Worm (Caenorhabditis elegans) whole organism, L4/young adult: ENCODE measurements around the gene K04A8.19.
"Not testable (repeated sequence)": the region's sequence is repeated elsewhere in the genome, so short reads cannot be mapped to it uniquely, and the experiment has no call there.

ENCODE experiments used
- W03F9.2 ChIP-seq: fragments of 150-350 bp; optimal IDR thresholded peaks from 2 replicates; lab custom pipeline; 2014; ENCODE audit warnings: missing biosample characterization, missing genetic modification characterization
- dao-5 ChIP-seq: sonication (generic microtip); optimal IDR thresholded peaks from 2 replicates; lab custom pipeline; 2016; ENCODE audit warnings: missing genotype, missing genetic modification characterization, moderate library complexity, missing compliant biosample characterization
- him-1 ChIP-seq: sonication (generic microtip); optimal IDR thresholded peaks from 2 replicates; lab custom pipeline; 2016; ENCODE audit warnings: missing genotype, missing genetic modification reagents, missing genetic modification characterization, missing compliant biosample characterization

Gene K04A8.19

DNA sequence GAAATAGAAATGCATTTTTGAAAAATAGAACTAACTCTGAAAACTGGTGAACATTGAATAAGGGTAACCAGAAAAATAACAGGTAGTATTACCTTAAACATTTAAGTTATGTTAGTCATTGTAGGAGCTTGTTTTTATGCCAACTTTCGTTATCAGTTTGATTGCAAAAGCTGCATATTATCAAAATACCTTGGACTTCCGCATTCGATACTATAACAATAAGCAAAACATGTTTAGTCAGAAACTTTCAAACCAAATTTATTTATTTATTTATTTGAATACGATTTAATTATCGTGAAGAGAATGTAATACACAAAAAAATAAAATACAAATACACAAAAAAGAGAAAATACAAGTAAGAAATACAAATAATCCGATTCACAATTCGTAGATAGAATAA, at the start of gene K04A8.19:
Gene K04A8.19 (minus strand): TSS at position 101 of the 400 bp plus-strand sequence.
- TF ChIP-seq dao-5 (tag; lab: Kevin White, UChicago), result no peak
- no peak for TF ChIP-seq him-1 (tag; lab: Kevin White, UChicago)
- TF ChIP-seq W03F9.2 (tag; lab: Kevin White, UChicago), result no peak

DNA sequence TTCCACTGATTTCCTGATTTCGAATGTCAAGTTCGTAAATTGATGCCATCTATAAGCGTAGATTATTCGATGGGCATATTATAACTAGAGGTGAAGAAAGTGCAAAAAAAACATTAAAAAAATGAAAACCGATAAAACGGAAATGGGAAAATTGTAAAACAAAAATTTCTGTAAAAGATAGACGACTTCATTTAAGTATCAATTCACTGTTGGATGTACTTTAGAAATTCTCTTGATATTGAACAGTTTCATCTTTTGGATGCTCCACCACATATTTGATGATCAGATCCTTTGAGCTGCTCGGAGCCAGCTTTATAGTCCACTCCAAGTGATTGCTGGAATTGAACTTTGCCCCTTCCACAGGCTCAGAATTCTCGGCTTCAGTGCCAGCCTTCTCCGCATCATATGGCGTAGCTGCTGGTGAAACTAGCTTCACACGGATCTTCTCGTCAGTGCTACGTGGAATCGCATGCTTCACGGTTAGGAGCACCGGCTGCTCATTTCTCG, 48.4 kb upstream of the K04A8.19 start, which contains the start of gene ZK1055.6:
Gene ZK1055.6 (minus strand): TSS at position 51 of the 507 bp plus-strand sequence.
- TF ChIP-seq him-1 (tag; lab: Kevin White, UChicago) (no peak), dao-5 (tag; lab: Kevin White, UChicago) (no peak)

DNA sequence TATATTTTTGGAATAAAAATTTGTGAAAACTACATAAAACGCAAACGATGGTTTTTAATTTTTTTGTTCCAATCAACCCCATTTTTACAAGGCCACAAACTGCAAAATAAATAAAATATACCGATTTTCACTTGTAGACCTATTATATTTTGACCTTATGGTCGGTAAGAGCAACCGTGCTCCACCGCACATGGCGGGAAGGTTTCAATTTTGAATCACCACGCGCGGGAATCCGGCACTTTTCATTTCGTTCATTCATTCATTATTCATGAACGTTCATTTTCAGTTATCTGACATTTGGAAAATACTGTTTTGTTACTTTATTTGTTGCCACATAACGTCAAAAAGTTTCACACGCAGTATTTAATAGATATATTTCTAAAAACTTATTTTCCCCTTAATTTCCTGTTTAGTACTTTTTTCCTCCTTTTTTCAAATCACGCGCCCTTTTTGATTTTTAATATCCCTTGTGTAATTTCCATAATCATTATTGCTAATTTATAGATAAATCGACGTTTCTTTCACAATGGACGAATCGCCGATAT, 39.6 kb upstream of the K04A8.19 start, which contains the start of gene hcp-1:
Gene hcp-1 (plus strand): TSS at position 495 of the 545 bp plus-strand sequence.
- TF ChIP-seq him-1 (tag; lab: Kevin White, UChicago) (no peak), dao-5 (tag; lab: Kevin White, UChicago) (no peak), W03F9.2 (tag; lab: Kevin White, UChicago) (no peak)

DNA sequence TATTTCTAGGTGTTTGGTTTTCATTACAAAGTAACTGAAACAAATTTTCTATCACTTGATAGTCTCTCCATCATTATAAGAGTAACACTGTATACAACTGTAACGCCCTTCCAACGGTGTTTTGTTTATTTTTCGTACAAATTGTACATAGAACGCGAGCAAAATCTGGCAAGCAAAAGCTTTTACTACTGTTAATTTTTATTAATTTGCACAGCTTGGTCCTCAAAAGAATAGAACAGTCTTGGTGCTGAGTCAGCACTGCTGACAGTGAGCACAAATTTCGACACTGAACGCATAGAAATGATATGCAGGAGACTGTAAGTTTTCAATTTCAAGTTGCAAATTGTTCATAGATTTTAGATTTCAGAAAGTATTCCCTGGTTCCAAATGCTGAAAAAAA, 36.1 kb upstream of the K04A8.19 start, which contains the start of gene ZK1055.2:
Gene ZK1055.2 (plus strand): TSS at position 301 of the 400 bp plus-strand sequence.
- TF ChIP-seq dao-5 (tag; lab: Kevin White, UChicago) (no peak), him-1 (tag; lab: Kevin White, UChicago) (no peak), W03F9.2 (tag; lab: Kevin White, UChicago) (no peak)

DNA sequence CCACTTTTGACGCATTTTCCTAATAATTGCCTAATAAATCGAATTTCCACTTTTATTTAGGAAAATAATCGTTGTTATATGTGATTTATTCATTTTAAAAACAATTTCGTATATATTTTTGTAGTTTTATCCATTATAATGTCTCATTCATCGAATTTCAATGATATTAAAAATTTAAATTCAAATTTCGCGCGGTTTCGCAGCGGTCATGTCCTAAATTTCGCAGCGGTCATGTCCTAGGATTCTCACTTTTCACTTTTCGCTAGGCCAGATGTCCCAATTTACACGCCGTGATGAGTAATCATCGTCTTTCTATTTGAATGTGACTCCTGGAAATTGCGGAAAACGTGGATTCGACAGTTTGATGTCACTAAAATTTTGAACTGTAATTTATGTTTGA, 27.6 kb upstream of the K04A8.19 start, which contains the start of gene ZK1055.4:
Gene ZK1055.4 (plus strand): TSS at position 301 of the 400 bp plus-strand sequence.
- TF ChIP-seq dao-5, W03F9.2, him-1 (tag; lab: Kevin White, UChicago): not testable (repeated sequence)

ce11 chrV:6579992-6580391, 25.8 kb upstream of the K04A8.19 start, which contains the start of gene EGAP9.3:
Gene EGAP9.3, minus strand, starts transcription at chrV:6580122.
- TF ChIP-seq him-1 (tag; lab: Kevin White, UChicago), result no peak
- TF ChIP-seq dao-5 (tag; lab: Kevin White, UChicago), result no peak
- TF ChIP-seq W03F9.2 (tag; lab: Kevin White, UChicago), result no peak

- TF ChIP-seq W03F9.2 (tag; lab: Kevin White, UChicago) (no peak), him-1 (tag; lab: Kevin White, UChicago) (no peak), dao-5 (tag; lab: Kevin White, UChicago) (no peak)
These were observed 22.4 kb upstream of the K04A8.19 start, which contains the start of gene EGAP9.4 for ce11 chrV:6576567-6576966. Gene EGAP9.4, plus strand, starts transcription at chrV:6576867.

- TF ChIP-seq W03F9.2 (tag; lab: Kevin White, UChicago) (no peak), him-1 (tag; lab: Kevin White, UChicago) (no peak), dao-5 (tag; lab: Kevin White, UChicago) (no peak)
These were observed 21.4 kb upstream of the K04A8.19 start, which contains the start of gene fut-2 for ce11 chrV:6575406-6576130. Gene fut-2, minus strand, starts transcription at chrV:6575890.

- TF ChIP-seq dao-5 (tag; lab: Kevin White, UChicago), result no peak
- TF ChIP-seq W03F9.2 (tag; lab: Kevin White, UChicago), result no peak
- TF ChIP-seq him-1 (tag; lab: Kevin White, UChicago), result no peak
These were observed 11.7 kb upstream of the K04A8.19 start, which contains the start of gene K04A8.1 for ce11 chrV:6565851-6566386. Gene K04A8.1, plus strand, starts transcription at chrV:6566336.

DNA sequence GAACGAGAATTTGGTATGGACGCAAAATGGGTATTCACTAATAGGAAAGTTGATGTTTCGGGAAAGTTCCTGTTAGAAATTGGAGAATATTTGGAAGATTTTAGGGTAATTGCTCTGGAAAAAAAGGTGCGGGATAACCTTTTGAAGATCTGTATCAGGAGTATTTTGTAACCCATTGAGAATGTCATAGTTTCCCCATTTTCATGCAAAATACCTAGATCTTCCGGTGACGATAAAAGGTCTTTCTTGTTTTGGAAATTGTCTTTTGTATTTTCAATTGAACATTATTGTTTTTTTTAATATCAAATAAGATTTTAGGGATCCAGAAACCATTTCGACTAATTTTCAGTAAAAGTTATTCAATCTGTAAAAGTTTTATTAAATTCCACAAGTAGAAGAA, 7.4 kb upstream of the K04A8.19 start, which contains the start of gene spp-19:
Gene spp-19 (minus strand): TSS at position 101 of the 400 bp plus-strand sequence.
- TF ChIP-seq him-1 (tag; lab: Kevin White, UChicago) (no peak), W03F9.2 (tag; lab: Kevin White, UChicago) (no peak)

- TF ChIP-seq him-1 (tag; lab: Kevin White, UChicago) (no peak), dao-5 (tag; lab: Kevin White, UChicago) (peak; percentile 21), W03F9.2 (tag; lab: Kevin White, UChicago) (no peak)
These were observed 5.4 kb upstream of the K04A8.19 start for ce11 chrV:6559585-6559984.

DNA sequence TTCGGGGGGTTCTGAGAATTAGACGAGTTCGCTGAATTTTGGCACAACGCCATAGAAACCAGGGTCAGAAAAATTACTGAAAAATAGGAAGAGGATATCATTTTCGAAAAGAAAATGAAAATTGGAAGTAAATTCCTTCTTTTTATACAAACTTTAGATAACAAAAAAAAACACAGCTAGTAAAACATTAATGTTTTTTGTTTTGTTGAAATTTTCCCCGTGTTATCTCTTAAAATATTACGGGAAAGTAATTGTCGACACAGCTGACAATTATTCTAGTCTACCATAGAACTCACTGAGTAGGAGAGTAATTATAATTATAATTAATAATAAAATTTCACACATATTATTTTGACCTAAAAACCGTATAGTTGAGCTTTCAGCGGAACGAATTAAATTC, 4.9 kb upstream of the K04A8.19 start, which contains the start of gene spp-26:
Gene spp-26 (minus strand): TSS at position 101 of the 400 bp plus-strand sequence.
- TF ChIP-seq him-1 (tag; lab: Kevin White, UChicago), result no peak
- no peak for TF ChIP-seq dao-5 (tag; lab: Kevin White, UChicago)
- no peak for TF ChIP-seq W03F9.2 (tag; lab: Kevin White, UChicago)
